Worm (Caenorhabditis elegans): ENCODE data around the gene daf-5.
A peak's percentile ranks its signal among the peaks of the same experiment; 100 is the strongest.

daf-5 gene

DNA sequence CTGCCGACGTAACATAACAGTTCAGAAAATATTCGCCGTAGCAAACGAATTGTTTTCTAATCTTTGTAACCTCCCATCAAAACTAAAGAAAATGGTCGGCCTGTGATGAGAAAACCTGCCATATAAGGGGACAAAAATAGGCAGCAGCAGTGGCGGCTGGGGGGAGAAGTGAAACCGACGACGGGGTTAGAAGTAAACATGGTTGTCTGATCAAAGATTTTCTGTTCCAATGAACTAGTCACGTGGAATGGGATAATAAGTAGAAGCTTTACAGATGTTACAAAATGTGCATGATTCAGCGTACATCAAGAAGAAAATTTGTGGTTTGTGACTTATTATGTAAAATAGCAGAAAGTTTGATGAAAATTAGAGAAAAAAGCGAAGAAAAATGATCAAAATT lies 6.9 kb downstream of the daf-5 start (continued):
- TF ChIP-seq fos-1 (tag; optimal IDR thresholded peaks at IDR 0.05) (no peak), tlp-1 (tag; optimal IDR thresholded peaks at IDR 0.05) (no peak), hlh-17 (GFP tag; optimal IDR thresholded peaks at IDR 0.05; ENCODE audit: borderline replicate concordance) (no peak), efl-1 (optimal IDR thresholded peaks at IDR 0.05) (no peak), efl-1 (GFP tag; optimal IDR thresholded peaks at IDR 0.05 in 1 of 2) (no peak), unc-130 (tag; optimal IDR thresholded peaks at IDR 0.05) (no peak), efl-3 (GFP tag; optimal IDR thresholded peaks at IDR 0.05) (no peak), fkh-8 (tag; optimal IDR thresholded peaks at IDR 0.05) (peak; percentile 50), ceh-82 (tag; optimal IDR thresholded peaks at IDR 0.05) (no peak), lin-13 (GFP tag; optimal IDR thresholded peaks at IDR 0.05) (no peak), zag-1 (tag; optimal IDR thresholded peaks at IDR 0.05) (no peak), egl-13 (tag; optimal IDR thresholded peaks at IDR 0.05) (no peak), nhr-47 (tag; optimal IDR thresholded peaks at IDR 0.05) (peak; percentile 29), ceh-90 (tag; optimal IDR thresholded peaks at IDR 0.05) (no peak), ama-1 (optimal IDR thresholded peaks at IDR 0.05) (no peak), C34B4.2 (tag; optimal IDR thresholded peaks at IDR 0.05) (no peak)

DNA sequence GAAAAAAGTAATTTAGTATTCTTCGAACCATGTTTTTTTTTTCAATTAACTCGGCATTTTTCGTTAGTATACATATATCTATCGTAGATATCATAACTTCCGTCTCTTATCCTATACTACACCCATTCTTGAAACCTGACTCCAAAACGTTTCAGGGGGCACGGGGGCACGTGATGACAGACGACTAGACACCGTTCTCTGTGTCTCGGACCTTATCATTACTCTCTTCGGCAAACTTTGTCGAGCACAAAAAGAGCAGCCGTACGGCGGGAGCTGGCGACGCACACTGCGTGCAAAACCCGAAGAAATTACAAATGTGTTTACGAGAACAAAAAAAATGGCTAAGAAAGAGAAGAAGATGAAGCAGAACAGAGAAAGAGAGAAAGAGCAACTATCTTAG lies 7.9 kb downstream of the daf-5 start:
- TF ChIP-seq snpc-4 (tag; optimal IDR thresholded peaks at IDR 0.05) (peak; percentile 36), nhr-71 (tag; optimal IDR thresholded peaks at IDR 0.05) (peak; percentile 96), swsn-7 (tag; optimal IDR thresholded peaks at IDR 0.05) (peak; percentile 78), nhr-47 (tag; optimal IDR thresholded peaks at IDR 0.05) (peak; percentile 85), lin-13 (GFP tag; optimal IDR thresholded peaks at IDR 0.05) (peak; percentile 12), hlh-4 (tag; optimal IDR thresholded peaks at IDR 0.05) (no peak), efl-1 (optimal IDR thresholded peaks at IDR 0.05) (peak; percentile 51), efl-1 (GFP tag; optimal IDR thresholded peaks at IDR 0.05 in 1 of 2) (peak; percentile 30 to 82), jun-1 (tag; optimal IDR thresholded peaks at IDR 0.05) (peak; percentile 70), efl-3 (GFP tag; optimal IDR thresholded peaks at IDR 0.05) (no peak), pax-3 (tag; optimal IDR thresholded peaks at IDR 0.05) (peak; percentile 75), lin-14 (GFP tag; optimal IDR thresholded peaks at IDR 0.05) (peak; percentile 95), hpl-2 (GFP tag; optimal IDR thresholded peaks at IDR 0.05) (no peak), ztf-4 (tag; optimal IDR thresholded peaks at IDR 0.05) (peak; percentile 88), lin-35 (GFP tag; optimal IDR thresholded peaks at IDR 0.05) (peak; percentile 36 to 62), snu-23 (GFP tag; optimal IDR thresholded peaks at IDR 0.05) (peak; percentile 70), ama-1 (optimal IDR thresholded peaks at IDR 0.05) (no peak), ets-5 (GFP tag; IDR thresholded peaks at IDR 0.05) (no peak), nhr-84 (tag; optimal IDR thresholded peaks at IDR 0.05) (no peak), sptf-1 (tag; optimal IDR thresholded peaks at IDR 0.05) (no peak), C04F5.9 (tag; optimal IDR thresholded peaks at IDR 0.05) (no peak), dpl-1 (GFP tag; optimal IDR thresholded peaks at IDR 0.05) (peak in 2 of 3 experiments; percentile 6 to 39), isw-1 (GFP tag; IDR thresholded peaks at IDR 0.05) (0 out of 2 replicates have a peak, but pooled peaks have one; percentile 18), unc-98 (GFP tag; IDR thresholded peaks at IDR 0.05) (no peak), dsc-1 (tag; optimal IDR thresholded peaks at IDR 0.05) (peak; percentile 14), fkh-8 (tag; optimal IDR thresholded peaks at IDR 0.05) (peak; percentile 90), unc-62 (GFP tag; optimal IDR thresholded peaks at IDR 0.05) (no peak), pag-3 (tag; optimal IDR thresholded peaks at IDR 0.05; ENCODE audit: borderline replicate concordance, insufficient read depth) (peak; percentile 2), mdl-1 (tag; optimal IDR thresholded peaks at IDR 0.05) (peak; percentile 58 to 83), fkh-4 (tag; optimal IDR thresholded peaks at IDR 0.05; ENCODE audit: borderline replicate concordance) (no peak), lin-15B (tag; optimal IDR thresholded peaks at IDR 0.05) (peak; percentile 26), fos-1 (tag; optimal IDR thresholded peaks at IDR 0.05) (peak; percentile 54), rnt-1 (tag; optimal IDR thresholded peaks at IDR 0.05) (peak; percentile 69), ceh-88 (GFP tag; IDR thresholded peaks at IDR 0.05) (peak; percentile 34; the same call in 1 of the 2 replicates), mef-2 (tag; optimal IDR thresholded peaks at IDR 0.05) (peak; percentile 70), nhr-237 (tag; optimal IDR thresholded peaks at IDR 0.05) (no peak), unc-130 (tag; optimal IDR thresholded peaks at IDR 0.05) (peak; percentile 68), skn-1 (tag; optimal IDR thresholded peaks at IDR 0.05) (peak; percentile 65), unc-86 (tag; optimal IDR thresholded peaks at IDR 0.05) (peak; percentile 85), mab-9 (GFP tag; IDR thresholded peaks at IDR 0.05) (no peak), sox-4 (tag; optimal IDR thresholded peaks at IDR 0.05) (peak; percentile 62), tbx-2 (tag; optimal IDR thresholded peaks at IDR 0.05) (peak; percentile 80), nhr-11 (tag; optimal IDR thresholded peaks at IDR 0.05) (peak; percentile 79), ces-1 (GFP tag; optimal IDR thresholded peaks at IDR 0.05) (peak; percentile 75)
